Worm (Caenorhabditis elegans) whole organism, L4/young adult: ENCODE data around the gene F09E5.8.

Source experiments
- W03F9.2 ChIP-seq: fragments of 150-350 bp; optimal IDR thresholded peaks from 2 replicates; lab custom pipeline; 2014; ENCODE audit warnings: missing biosample characterization, missing genetic modification characterization
- dao-5 ChIP-seq: sonication (generic microtip); optimal IDR thresholded peaks from 2 replicates; lab custom pipeline; 2016; ENCODE audit warnings: missing genotype, missing genetic modification characterization, moderate library complexity, missing compliant biosample characterization
- him-1 ChIP-seq: sonication (generic microtip); optimal IDR thresholded peaks from 2 replicates; lab custom pipeline; 2016; ENCODE audit warnings: missing genotype, missing genetic modification reagents, missing genetic modification characterization, missing compliant biosample characterization

DNA sequence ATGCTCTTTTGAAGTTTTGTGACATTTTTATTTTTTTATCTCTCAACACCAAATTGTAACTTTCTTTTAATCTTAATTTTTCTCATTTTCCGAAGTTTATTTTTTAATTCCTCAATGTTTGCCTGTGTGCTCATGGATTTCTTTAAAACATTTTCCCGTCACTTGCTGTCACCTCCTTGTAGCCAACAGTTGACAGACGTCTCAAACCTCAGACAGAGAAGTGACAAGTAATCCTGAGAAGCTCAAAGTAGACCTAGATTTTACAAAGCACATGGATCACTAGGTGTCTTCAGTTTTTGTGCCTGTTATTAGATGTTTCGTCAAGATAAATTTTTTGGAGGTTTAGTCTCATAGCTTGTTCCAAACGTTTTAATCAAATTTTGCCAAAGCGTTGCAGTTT, 40.7 kb upstream of the F09E5.8 start:
- TF ChIP-seq him-1 (no peak), W03F9.2 (tag; lab: Kevin White, UChicago) (no peak), dao-5 (tag; lab: Kevin White, UChicago) (no peak)
